Worm (Caenorhabditis elegans) whole organism, young adult: ENCODE data around the gene pll-1.
"Not testable (repeated sequence)": the region's sequence is repeated elsewhere in the genome, so short reads cannot be mapped to it uniquely, and the experiment has no call there.

Source experiments
- D2030.7 ChIP-seq: fragments of 200-800 bp; sonication (Bioruptor generic); IDR thresholded peaks from 2 replicates; pipeline ENCODE4 v1.3.6; 2022; ENCODE audit warnings: missing genetic modification reagents, missing genetic modification characterization, missing compliant biosample characterization
- F23B12.7 ChIP-seq: sonication (generic microtip); optimal IDR thresholded peaks from 2 replicates; lab custom pipeline; 2017; ENCODE audit warnings: missing genetic modification characterization, mild to moderate bottlenecking, missing compliant biosample characterization, antibody characterized with exemption, moderate library complexity; ENCODE audit not compliant: insufficient read depth
- akir-1 ChIP-seq: fragments of 200-800 bp; sonication (Bioruptor generic); optimal IDR thresholded peaks from 2 replicates; lab custom pipeline; 2018; ENCODE audit warnings: mild to moderate bottlenecking, missing genetic modification characterization, moderate library complexity, missing compliant biosample characterization
- aptf-3 ChIP-seq: fragments of 200-800 bp; sonication (Bioruptor generic); IDR thresholded peaks from 2 replicates; pipeline ENCODE4 v1.3.6; 2022; ENCODE audit warnings: missing genetic modification characterization, missing compliant biosample characterization
- attf-3 ChIP-seq: fragments of 200-800 bp; sonication (Bioruptor generic); conservative IDR thresholded peaks from 2 replicates; pipeline ENCODE4 v1.3.6; 2022; ENCODE audit warnings: missing genetic modification reagents, missing genetic modification characterization, missing compliant biosample characterization
- cebp-1 ChIP-seq, 2 experiments: fragments of 200-800 bp in 1 of 2; sonication (Bioruptor generic) in 1 of 2; sonication (generic microtip) in 1 of 2; IDR thresholded peaks in 1 of 2; optimal IDR thresholded peaks in 1 of 2; 2 replicates each; pipeline versions ENCODE4 v1.3.6 to Lab custom; 2017 to 2022; ENCODE audit warnings: missing compliant biosample characterization in 2 of 2, missing genetic modification characterization in 2 of 2, mild to moderate bottlenecking in 1 of 2, missing genetic modification reagents in 1 of 2, moderate library complexity in 1 of 2
- cebp-2 ChIP-seq: fragments of 200-800 bp; sonication (Bioruptor generic); IDR thresholded peaks from 2 replicates; pipeline ENCODE4 v1.3.6; 2022; ENCODE audit warnings: missing genetic modification characterization, missing compliant biosample characterization
- ceh-100 ChIP-seq: fragments of 200-800 bp; sonication (Bioruptor generic); IDR thresholded peaks from 2 replicates; pipeline ENCODE4 v1.3.6; 2022; ENCODE audit warnings: missing genetic modification reagents, missing genetic modification characterization, missing compliant biosample characterization
- ceh-40 ChIP-seq: fragments of 200-800 bp; sonication (Bioruptor generic); IDR thresholded peaks from 2 replicates; pipeline ENCODE4 v1.3.6; 2022; ENCODE audit warnings: missing genetic modification characterization, missing compliant biosample characterization
- ceh-58 ChIP-seq: fragments of 200-800 bp; sonication (Bioruptor generic); IDR thresholded peaks from 2 replicates; pipeline ENCODE4 v1.3.6; 2022; ENCODE audit warnings: missing genetic modification characterization, missing compliant biosample characterization
- dox-1 ChIP-seq: fragments of 200-800 bp; sonication (Bioruptor generic); IDR thresholded peaks from 2 replicates; pipeline ENCODE4 v1.3.6; 2022; ENCODE audit warnings: missing genetic modification reagents, missing genetic modification characterization, missing compliant biosample characterization
- dpl-1 ChIP-seq: fragments of 150-350 bp; optimal IDR thresholded peaks from 2 replicates; lab custom pipeline; 2014; ENCODE audit warnings: missing biosample characterization, missing genetic modification reagents, missing genetic modification characterization
- efl-1 ChIP-seq: fragments of 150-350 bp; optimal IDR thresholded peaks from 2 replicates; lab custom pipeline; 2014; ENCODE audit warnings: missing biosample characterization, missing genetic modification reagents, missing genetic modification characterization
- egl-18 ChIP-seq: fragments of 200-800 bp; sonication (Bioruptor generic); IDR thresholded peaks from 2 replicates; pipeline ENCODE4 v1.3.6; 2022; ENCODE audit warnings: missing genetic modification reagents, missing genetic modification characterization, missing compliant biosample characterization
- egl-44 ChIP-seq: fragments of 200-800 bp; sonication (Bioruptor generic); IDR thresholded peaks from 2 replicates; pipeline ENCODE4 v1.3.6; 2022; ENCODE audit warnings: missing genetic modification reagents, missing genetic modification characterization, missing compliant biosample characterization
- egrh-3 ChIP-seq: fragments of 200-800 bp; sonication (Bioruptor generic); IDR thresholded peaks from 2 replicates; pipeline ENCODE4 v1.3.6; 2022; ENCODE audit warnings: missing genetic modification reagents, missing genetic modification characterization, missing compliant biosample characterization
- ekl-4 ChIP-seq: fragments of 200-800 bp; sonication (Bioruptor generic); IDR thresholded peaks from 2 replicates; pipeline ENCODE4 v1.3.6; 2022; ENCODE audit warnings: missing genetic modification reagents, missing genetic modification characterization, missing compliant biosample characterization
- hsf-1 ChIP-seq: fragments of 200-800 bp; sonication (Bioruptor generic); IDR thresholded peaks from 2 replicates; pipeline ENCODE4 v1.3.6; 2022; ENCODE audit warnings: missing genetic modification reagents, missing genetic modification characterization, missing compliant biosample characterization
- madf-6 ChIP-seq: fragments of 200-800 bp; sonication (Bioruptor generic); IDR thresholded peaks from 2 replicates; pipeline ENCODE4 v1.3.6; 2022; ENCODE audit warnings: missing genetic modification reagents, missing genetic modification characterization, missing compliant biosample characterization
- mcd-1 ChIP-seq: fragments of 200-800 bp; sonication (Bioruptor generic); IDR thresholded peaks from 2 replicates; pipeline ENCODE4 v1.3.6; 2022; ENCODE audit warnings: missing genetic modification reagents, missing genetic modification characterization, missing compliant biosample characterization
- mel-28 ChIP-seq: sonication (generic microtip); optimal IDR thresholded peaks from 2 replicates; lab custom pipeline; 2016; ENCODE audit warnings: borderline replicate concordance, mild to moderate bottlenecking, missing genetic modification characterization, missing compliant biosample characterization

Gene pll-1

DNA sequence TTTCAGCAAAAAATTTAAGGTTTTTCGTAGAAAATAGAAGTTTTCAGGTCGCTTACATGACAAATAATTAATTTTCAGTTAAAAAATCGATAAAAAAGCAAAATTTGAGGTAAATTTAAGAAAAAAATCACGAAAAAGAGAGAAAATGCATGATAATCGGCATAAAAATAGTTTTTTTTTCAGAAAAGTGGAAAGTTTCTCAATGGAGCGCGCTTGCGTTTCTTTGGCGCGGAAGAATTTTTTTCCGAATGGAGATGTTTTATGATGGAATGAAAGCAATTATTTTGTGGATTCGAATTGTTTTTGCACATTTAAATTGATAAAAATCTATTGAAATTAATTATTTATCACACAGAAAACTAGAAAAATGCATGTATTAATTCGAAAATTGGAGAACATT lies 58.1 kb downstream of the pll-1 start:
- TF ChIP-seq cebp-2 (GFP tag; lab: Robert Waterston, UW) (no peak), aptf-3 (no peak), efl-1 (GFP tag; lab: Kevin White, UChicago) (peak; percentile 44), akir-1 (no peak), attf-3 (GFP tag; lab: Robert Waterston, UW) (no peak), dpl-1 (GFP tag; lab: Kevin White, UChicago) (peak; percentile 7), mcd-1 (GFP tag; lab: Robert Waterston, UW) (peak; percentile 45; the same call in 1 of the 2 replicates), F23B12.7 (tag; lab: Kevin White, UChicago) (no peak), mel-28 (tag; lab: Kevin White, UChicago) (no peak)

ce11 chrIII:424814-425213 lies 59.1 kb downstream of the pll-1 start:
- TF ChIP-seq cebp-1 (GFP tag; IDR thresholded peaks at IDR 0.05; lab: Robert Waterston, UW) (peak; percentile 44; the same call in 1 of the 2 replicates), hsf-1 (GFP tag; lab: Robert Waterston, UW) (peak; percentile 96), egl-18 (GFP tag; lab: Robert Waterston, UW) (0 out of 2 replicates have a peak, but pooled peaks have one; percentile 12), egrh-3 (GFP tag; lab: Robert Waterston, UW) (peak; percentile 34; the same call in 1 of the 2 replicates), dox-1 (peak; percentile 68)
- not testable (repeated sequence) for TF ChIP-seq cebp-1 (tag; optimal IDR thresholded peaks at IDR 0.05; lab: Kevin White, UChicago)

DNA sequence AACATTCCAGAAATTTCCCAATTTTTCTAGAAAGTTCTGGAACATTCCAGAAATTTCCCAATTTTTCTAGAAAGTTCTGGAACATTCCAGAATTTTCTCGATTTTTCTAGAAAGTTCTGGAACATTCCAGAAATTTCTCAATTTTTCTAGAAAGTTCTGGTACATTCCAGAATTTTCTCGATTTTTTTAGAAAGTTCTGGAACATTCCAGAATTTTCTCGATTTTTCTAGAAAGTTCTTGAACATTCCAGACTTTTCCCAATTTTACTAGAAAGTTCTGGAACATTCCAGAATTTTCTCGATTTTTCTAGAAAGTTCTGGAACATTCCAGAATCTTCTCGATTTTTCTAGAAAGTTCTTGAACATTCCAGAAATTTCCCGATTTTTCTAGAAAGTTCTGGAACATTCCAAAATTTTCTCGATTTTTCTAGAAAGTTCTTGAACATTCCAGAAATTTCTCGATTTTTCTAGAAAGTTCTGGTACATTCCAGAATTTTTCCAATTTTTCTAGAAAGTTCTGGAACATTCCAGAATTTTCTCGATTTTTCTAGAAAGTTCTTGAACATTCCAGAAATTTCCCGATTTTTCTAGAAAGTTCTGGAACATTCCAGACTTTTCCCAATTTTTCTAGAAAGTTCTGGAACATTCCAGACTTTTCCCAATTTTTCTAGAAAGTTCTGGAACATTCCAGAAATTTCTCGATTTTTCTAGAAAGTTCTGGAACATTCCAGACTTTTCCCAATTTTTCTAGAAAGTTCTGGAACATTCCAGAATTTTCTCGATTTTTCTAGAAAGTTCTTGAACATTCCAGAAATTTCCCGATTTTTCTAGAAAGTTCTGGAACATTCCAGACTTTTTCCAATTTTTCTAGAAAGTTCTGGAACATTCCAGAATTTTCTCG lies 59.9 kb downstream of the pll-1 start:
- 0 out of 2 replicates have a peak, but pooled peaks have one; percentile 15 for TF ChIP-seq ceh-40 (GFP tag; lab: Robert Waterston, UW)
- 0 out of 2 replicates have a peak, but pooled peaks have one; percentile 10 for TF ChIP-seq D2030.7 (GFP tag; lab: Robert Waterston, UW)
- TF ChIP-seq ceh-58 (GFP tag; lab: Robert Waterston, UW), result 0 out of 2 replicates have a peak, but pooled peaks have one; percentile 59
- peak; percentile 58 for TF ChIP-seq dox-1
- 0 out of 2 replicates have a peak, but pooled peaks have one; percentile 14 for TF ChIP-seq ceh-100 (GFP tag; lab: Robert Waterston, UW)
- TF ChIP-seq ekl-4, result peak; percentile 39; the same call in 1 of the 2 replicates
- peak; percentile 94 for TF ChIP-seq hsf-1 (GFP tag; lab: Robert Waterston, UW)
- TF ChIP-seq madf-6 (GFP tag; lab: Robert Waterston, UW), result peak; percentile 33
- 0 out of 2 replicates have a peak, but pooled peaks have one; percentile 20 for TF ChIP-seq egl-44 (GFP tag; lab: Robert Waterston, UW)
